Fruit fly (Drosophila melanogaster): Measurements from ENCODE around the gene Fhos.

DNA sequence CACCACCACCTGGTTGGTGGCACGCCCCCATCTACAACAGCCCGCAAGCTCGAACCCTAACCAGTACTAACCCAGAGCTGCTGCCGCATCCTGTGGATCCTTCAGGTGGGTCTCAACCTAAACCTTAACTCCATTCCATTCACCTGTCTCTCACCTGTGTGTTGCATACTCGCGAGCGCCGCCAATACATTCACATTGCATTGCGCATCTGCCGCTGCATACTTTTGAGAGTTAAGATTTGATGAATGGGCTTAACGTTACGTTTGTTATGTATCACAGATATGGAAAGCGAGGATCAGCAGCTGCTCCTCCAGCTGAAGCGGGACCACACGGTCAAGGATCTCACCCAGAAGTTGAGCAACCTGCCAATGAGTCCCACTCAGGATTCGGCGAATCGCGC lies 33.8 kb downstream of the Fhos start:
- TF ChIP-seq Sin3A (optimal IDR thresholded peaks at IDR 0.05) (no peak), psq (optimal IDR thresholded peaks at IDR 0.05) (no peak)

All from Kc167 (cell line).